Worm (Caenorhabditis elegans): Measurements from ENCODE around the gene gcy-21.

DNA sequence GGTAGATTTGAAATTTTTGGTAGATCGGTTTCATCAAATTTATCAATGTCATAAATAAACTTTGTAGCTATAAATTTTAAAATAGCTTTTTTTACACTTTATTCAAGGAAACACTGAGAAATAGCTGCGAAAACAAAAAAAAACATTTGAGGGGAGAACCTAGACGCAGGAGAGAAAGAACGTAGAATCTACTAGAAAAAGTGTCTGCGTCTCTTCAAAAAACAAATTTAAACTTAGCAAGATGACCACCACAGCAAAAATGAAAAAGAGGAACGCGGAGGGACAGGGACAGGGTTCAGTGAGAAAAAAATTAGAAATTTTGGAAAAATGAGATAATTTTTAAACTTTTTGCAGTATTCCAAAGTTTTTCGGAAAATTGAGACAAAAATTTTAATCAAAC is 10.4 kb upstream of the gcy-21 start:
- no peak for TF ChIP-seq lin-13 (tag; optimal IDR thresholded peaks at IDR 0.05)
- TF ChIP-seq M03D4.4 (tag; optimal IDR thresholded peaks at IDR 0.05), result no peak
- TF ChIP-seq pha-4 (tag; optimal IDR thresholded peaks at IDR 0.05), result no peak

Data from whole organism, mixed stage, embryonic.